Worm (Caenorhabditis elegans): ENCODE measurements around the gene Y75B8A.19.

Gene Y75B8A.19

ce11 chrIII:12218633-12219097, 7.8 kb upstream of the Y75B8A.19 start, which contains the start of the genes gex-4 and gphr-1 (continued):
- TF ChIP-seq ceh-19 (GFP tag; optimal IDR thresholded peaks at IDR 0.05) = no peak
- no peak for TF ChIP-seq gmeb-2 (tag; optimal IDR thresholded peaks at IDR 0.05)
- TF ChIP-seq unc-86 (tag; optimal IDR thresholded peaks at IDR 0.05) = peak; percentile 36
- TF ChIP-seq Y22D7AL.16 (tag; optimal IDR thresholded peaks at IDR 0.05) = no peak
- no peak for TF ChIP-seq ceh-24 (tag; optimal IDR thresholded peaks at IDR 0.05)
- TF ChIP-seq ets-4 (tag; optimal IDR thresholded peaks at IDR 0.05) = peak; percentile 30
- TF ChIP-seq nhr-232 (tag; optimal IDR thresholded peaks at IDR 0.05) = no peak

- TF ChIP-seq nfya-1 (tag; optimal IDR thresholded peaks at IDR 0.05) (peak; percentile 56), unc-42 (tag; optimal IDR thresholded peaks at IDR 0.05) (no peak)
Measured at ce11 chrIII:12220820-12221219, 5.6 kb upstream of the Y75B8A.19 start.

ce11 chrIII:12221452-12221851, 5.0 kb upstream of the Y75B8A.19 start:
- peak; percentile 66 for TF ChIP-seq nfya-1 (tag; optimal IDR thresholded peaks at IDR 0.05)
- no peak for TF ChIP-seq ahr-1 (tag; optimal IDR thresholded peaks at IDR 0.05)
- no peak for TF ChIP-seq T23F11.4 (GFP tag; optimal IDR thresholded peaks at IDR 0.05)

- TF ChIP-seq ceh-9 (tag; optimal IDR thresholded peaks at IDR 0.05) (no peak), ceh-48 (tag; optimal IDR thresholded peaks at IDR 0.05) (no peak), pax-1 (tag; optimal IDR thresholded peaks at IDR 0.05) (no peak), dmd-4 (tag; optimal IDR thresholded peaks at IDR 0.05; ENCODE audit: borderline replicate concordance) (no peak), ets-4 (tag; optimal IDR thresholded peaks at IDR 0.05) (no peak), elt-4 (tag; optimal IDR thresholded peaks at IDR 0.05) (no peak), tbx-7 (tag; optimal IDR thresholded peaks at IDR 0.05) (no peak), elt-2 (tag; optimal IDR thresholded peaks at IDR 0.05) (no peak)
Measured at ce11 chrIII:12223208-12223607, 3.2 kb upstream of the Y75B8A.19 start.

ce11 chrIII:12225234-12225633, 1.2 kb upstream of the Y75B8A.19 start, which contains the start of gene gmn-1:
Gene gmn-1, minus strand, starts transcription at chrIII:12225331.
- TF ChIP-seq fkh-10 (GFP tag; optimal IDR thresholded peaks at IDR 0.05) (no peak), T23F11.4 (GFP tag; optimal IDR thresholded peaks at IDR 0.05) (no peak), ceh-30 (tag; optimal IDR thresholded peaks at IDR 0.05) (no peak), ztf-16 (tag; optimal IDR thresholded peaks at IDR 0.05) (no peak), pha-4 (tag; optimal IDR thresholded peaks at IDR 0.05) (no peak), npax-4 (tag; optimal IDR thresholded peaks at IDR 0.05) (no peak), ceh-19 (GFP tag; optimal IDR thresholded peaks at IDR 0.05) (no peak), sox-2 (GFP tag; IDR thresholded peaks at IDR 0.05) (no peak), elt-2 (tag; optimal IDR thresholded peaks at IDR 0.05) (no peak), syd-9 (tag; optimal IDR thresholded peaks at IDR 0.05) (no peak), pag-3 (tag; optimal IDR thresholded peaks at IDR 0.05; ENCODE audit: borderline replicate concordance) (no peak), che-1 (tag; optimal IDR thresholded peaks at IDR 0.05) (no peak), pqm-1 (tag; optimal IDR thresholded peaks at IDR 0.05) (no peak), pha-2 (tag; optimal IDR thresholded peaks at IDR 0.05) (no peak), eyg-1 (tag; optimal IDR thresholded peaks at IDR 0.05) (no peak), pros-1 (tag; optimal IDR thresholded peaks at IDR 0.05) (no peak)

ce11 chrIII:12227935-12228334, 1.5 kb downstream of the Y75B8A.19 start:
- TF ChIP-seq elt-2 (tag; optimal IDR thresholded peaks at IDR 0.05) (no peak), nfya-1 (tag; optimal IDR thresholded peaks at IDR 0.05) (peak; percentile 78), hlh-6 (tag; optimal IDR thresholded peaks at IDR 0.05) (no peak)

Data from whole organism, late embryonic.